Worm (Caenorhabditis elegans) whole organism, L4/young adult: ENCODE measurements around the gene gbh-1.

Experiments used
- dao-5 ChIP-seq: sonication (generic microtip); optimal IDR thresholded peaks from 2 replicates; lab custom pipeline; 2016; ENCODE audit warnings: missing genotype, missing genetic modification characterization, moderate library complexity, missing compliant biosample characterization
- him-1 ChIP-seq: sonication (generic microtip); optimal IDR thresholded peaks from 2 replicates; lab custom pipeline; 2016; ENCODE audit warnings: missing genotype, missing genetic modification reagents, missing genetic modification characterization, missing compliant biosample characterization

- TF ChIP-seq him-1 (tag; lab: Kevin White, UChicago) = no peak
- no peak for TF ChIP-seq dao-5 (tag; lab: Kevin White, UChicago)
Measured at ce11 chrII:10719931-10720330, 26.3 kb upstream of the gbh-1 start, which contains the start of gene mks-5.
